Worm (Caenorhabditis elegans) whole organism, early embryonic: Measurements from ENCODE around the gene ulp-4.

ENCODE experiments used
- B0310.2 ChIP-seq: sonication (generic microtip); optimal IDR thresholded peaks from 2 replicates; lab custom pipeline; 2016; ENCODE audit warnings: mild to moderate bottlenecking, missing genetic modification characterization, missing compliant biosample characterization
- F13C5.2 ChIP-seq: sonication (generic microtip); optimal IDR thresholded peaks from 2 replicates; lab custom pipeline; 2017; ENCODE audit warnings: mild to moderate bottlenecking, missing genetic modification characterization, inconsistent platforms, missing compliant biosample characterization
- ama-1 ChIP-seq: fragments of 150-350 bp; optimal IDR thresholded peaks from 2 replicates; lab custom pipeline; 2014
- ceh-13 ChIP-seq: fragments of 200-800 bp; sonication (Bioruptor generic); optimal IDR thresholded peaks from 2 replicates; lab custom pipeline; 2018; ENCODE audit warnings: mild to moderate bottlenecking, missing genetic modification characterization, missing compliant biosample characterization
- ceh-36 ChIP-seq: sonication (generic microtip); optimal IDR thresholded peaks from 2 replicates; lab custom pipeline; 2016; ENCODE audit warnings: missing genetic modification characterization, inconsistent platforms, missing compliant biosample characterization
- ets-7 ChIP-seq: sonication (generic microtip); optimal IDR thresholded peaks from 2 replicates; lab custom pipeline; 2016; ENCODE audit warnings: missing genotype, missing genetic modification characterization, missing compliant biosample characterization
- flt-1 ChIP-seq: fragments of 200-800 bp; sonication (Bioruptor generic); IDR thresholded peaks from 2 replicates; pipeline ENCODE4 v1.3.6; 2022; ENCODE audit warnings: missing genetic modification characterization, missing compliant biosample characterization
- hmbx-1 ChIP-seq: sonication (generic microtip); optimal IDR thresholded peaks from 2 replicates; lab custom pipeline; 2016; ENCODE audit warnings: mild to moderate bottlenecking, missing genetic modification characterization, missing compliant biosample characterization
- hmg-4 ChIP-seq: fragments of 200-800 bp; sonication (Bioruptor generic); optimal IDR thresholded peaks from 2 replicates; lab custom pipeline; 2018; ENCODE audit warnings: mild to moderate bottlenecking, missing genetic modification characterization, missing compliant biosample characterization
- hnd-1 ChIP-seq: sonication (generic microtip); optimal IDR thresholded peaks from 2 replicates; lab custom pipeline; 2016; ENCODE audit warnings: missing genetic modification characterization, missing compliant biosample characterization
- pes-1 ChIP-seq: fragments of 200-800 bp; sonication (Bioruptor generic); IDR thresholded peaks from 2 replicates; pipeline ENCODE4 v1.3.6; 2022; ENCODE audit warnings: missing genetic modification reagents, missing genetic modification characterization, missing compliant biosample characterization
- tbx-11 ChIP-seq: fragments of 200-800 bp; sonication (Bioruptor generic); IDR thresholded peaks from 2 replicates; pipeline ENCODE4 v1.3.6; 2022; ENCODE audit warnings: missing genetic modification characterization, missing compliant biosample characterization
- tbx-37 ChIP-seq: fragments of 200-800 bp; sonication (Bioruptor generic); conservative IDR thresholded peaks from 2 replicates; pipeline ENCODE4 v1.3.6; 2022; ENCODE audit warnings: missing genetic modification reagents, missing genetic modification characterization, missing compliant biosample characterization
- tra-4 ChIP-seq: sonication (generic microtip); optimal IDR thresholded peaks from 2 replicates; lab custom pipeline; 2017; ENCODE audit warnings: missing genetic modification characterization, missing compliant biosample characterization

- TF ChIP-seq hnd-1 (tag; lab: Kevin White, UChicago) = no peak
- TF ChIP-seq ama-1 = no peak
- no peak for TF ChIP-seq pes-1
- TF ChIP-seq ceh-36 = no peak
- no peak for TF ChIP-seq flt-1
- no peak for TF ChIP-seq hmbx-1 (tag; lab: Kevin White, UChicago)
- no peak for TF ChIP-seq tbx-11
- TF ChIP-seq B0310.2 (tag; lab: Kevin White, UChicago) = no peak
- no peak for TF ChIP-seq hmg-4 (GFP tag; lab: Kevin White, UChicago)
- TF ChIP-seq ceh-13 = no peak
- TF ChIP-seq F13C5.2 = no peak
- TF ChIP-seq tbx-37 = no peak
- TF ChIP-seq ets-7 (tag; lab: Kevin White, UChicago) = no peak
- TF ChIP-seq tra-4 (tag; lab: Kevin White, UChicago) = no peak
Observed at ce11 chrII:8160916-8161315, 31.2 kb downstream of the ulp-4 start.
